Worm (Caenorhabditis elegans) whole organism, L3 larva: ENCODE measurements around the gene F13A7.7.

ENCODE experiments used
- ceh-16 ChIP-seq: sonication (generic microtip); optimal IDR thresholded peaks from 2 replicates; lab custom pipeline; 2017; ENCODE audit warnings: missing biosample characterization, missing genetic modification characterization
- ceh-82 ChIP-seq: fragments of 150-350 bp; optimal IDR thresholded peaks from 2 replicates; lab custom pipeline; 2014; ENCODE audit warnings: missing biosample characterization, missing genetic modification characterization
- egl-27 ChIP-seq: sonication (generic microtip); optimal IDR thresholded peaks from 4 replicates; lab custom pipeline; 2017; ENCODE audit warnings: missing biosample characterization, missing genetic modification reagents, missing genetic modification characterization
- elt-3 ChIP-seq, 3 experiments: fragments of 150-350 bp in 1 of 3; sonication (generic microtip) in 2 of 3; optimal IDR thresholded peaks; 2 replicates in 2 of 3; 4 replicates in 1 of 3; lab custom pipeline; 2014 to 2017; ENCODE audit warnings: missing biosample characterization in 3 of 3, missing genetic modification characterization in 3 of 3
- eor-1 ChIP-seq, 2 experiments: fragments of 150-350 bp; optimal IDR thresholded peaks; 2 replicates each; lab custom pipeline; 2014 to 2018; ENCODE audit warnings: missing biosample characterization in 2 of 2, missing genetic modification characterization in 2 of 2
- fos-1 ChIP-seq: fragments of 150-350 bp; optimal IDR thresholded peaks from 2 replicates; lab custom pipeline; 2014; ENCODE audit warnings: missing biosample characterization, missing genetic modification characterization
- mml-1 ChIP-seq: fragments of 150-350 bp; sonication (generic microtip); optimal IDR thresholded peaks from 3 replicates; lab custom pipeline; 2014; ENCODE audit warnings: missing biosample characterization, missing genetic modification characterization
- nhr-11 ChIP-seq: fragments of 150-350 bp; optimal IDR thresholded peaks from 2 replicates; lab custom pipeline; 2014; ENCODE audit warnings: missing biosample characterization, missing genetic modification characterization
- nhr-28 ChIP-seq: fragments of 150-350 bp; optimal IDR thresholded peaks from 2 replicates; lab custom pipeline; 2014; ENCODE audit warnings: missing biosample characterization, missing genetic modification characterization
- pha-4 ChIP-seq: fragments of 150-350 bp; optimal IDR thresholded peaks from 2 replicates; lab custom pipeline; 2014; ENCODE audit warnings: missing biosample characterization, missing genetic modification reagents, missing genetic modification characterization
- snpc-4 ChIP-seq: fragments of 150-350 bp; optimal IDR thresholded peaks from 2 replicates; lab custom pipeline; 2014; ENCODE audit warnings: missing biosample characterization, missing genetic modification characterization
- unc-62 ChIP-seq: fragments of 150-350 bp; sonication (generic microtip); optimal IDR thresholded peaks from 4 replicates; lab custom pipeline; 2014; ENCODE audit warnings: missing biosample characterization, missing genetic modification reagents, missing genetic modification characterization

DNA sequence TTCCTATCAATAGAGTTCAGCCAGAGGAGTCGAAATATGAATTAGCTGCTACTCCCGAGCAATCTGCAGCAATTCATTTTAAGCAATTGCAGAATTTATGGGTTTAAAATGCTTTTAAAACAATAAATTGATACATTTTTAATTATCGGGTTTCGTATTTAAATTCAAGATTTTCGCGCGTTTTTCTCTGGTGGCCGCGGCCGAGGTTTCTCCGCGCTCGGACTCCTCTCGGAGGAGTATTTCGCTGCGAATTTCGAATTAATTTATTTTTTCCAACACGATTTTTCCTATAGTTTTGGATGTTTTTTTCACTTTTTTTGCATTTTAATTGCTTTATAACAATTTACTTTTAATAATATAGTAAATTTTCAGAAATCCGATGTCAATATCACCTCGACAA, 17.9 kb upstream of the F13A7.7 start, which contains the start of gene F13A7.14:
- no peak for TF ChIP-seq mml-1 (tag; lab: Kevin White, UChicago)
- no peak for TF ChIP-seq ceh-82 (tag; lab: Kevin White, UChicago)
- TF ChIP-seq elt-3 (tag; optimal IDR thresholded peaks at IDR 0.05; lab: Kevin White, UChicago): no peak
- no peak for TF ChIP-seq ceh-16
- TF ChIP-seq pha-4: peak; percentile 73
- no peak for TF ChIP-seq fos-1 (tag; lab: Kevin White, UChicago)
- TF ChIP-seq egl-27 (tag; lab: Kevin White, UChicago): no peak
- no peak for TF ChIP-seq nhr-11 (tag; lab: Kevin White, UChicago)
- peak; percentile 88 for TF ChIP-seq snpc-4 (tag; lab: Kevin White, UChicago)
- TF ChIP-seq eor-1 (tag; optimal IDR thresholded peaks at IDR 0.05; lab: Kevin White, UChicago): no peak
- TF ChIP-seq nhr-28 (tag; lab: Kevin White, UChicago): no peak
- TF ChIP-seq unc-62 (GFP tag; lab: Kevin White, UChicago): no peak
